Fruit fly (Drosophila melanogaster) whole organism, wandering third instar larva: ENCODE data around the gene Mur29B.

ENCODE experiments used
- Abd-B ChIP-seq: fragments of >200 bp; optimal IDR thresholded peaks from 2 replicates; lab custom pipeline; 2017; ENCODE audit warnings: missing biosample characterization, missing genetic modification characterization
- CG32264 ChIP-seq: fragments of 200-800 bp; sonication (Bioruptor generic); optimal IDR thresholded peaks from 2 replicates; lab custom pipeline; 2016; ENCODE audit warnings: missing biosample characterization, missing genetic modification characterization
- CG9705 ChIP-seq: fragments of 200-800 bp; sonication (Bioruptor generic); optimal IDR thresholded peaks from 2 replicates; lab custom pipeline; 2018; ENCODE audit warnings: missing biosample characterization, mild to moderate bottlenecking, missing genetic modification characterization
- CrebA ChIP-seq: fragments of 200-800 bp; sonication (Bioruptor generic); optimal IDR thresholded peaks from 2 replicates; lab custom pipeline; 2016; ENCODE audit warnings: missing biosample characterization, mild to moderate bottlenecking, missing genetic modification characterization, borderline replicate concordance
- Dfd ChIP-seq: fragments of >200 bp; optimal IDR thresholded peaks from 2 replicates; lab custom pipeline; 2017; ENCODE audit warnings: missing biosample characterization, missing genetic modification characterization
- Dif ChIP-seq: fragments of 200-275, 200-300 bp; sonication (Bioruptor generic); optimal IDR thresholded peaks from 2 replicates; lab custom pipeline; 2018; ENCODE audit warnings: missing biosample characterization, missing genetic modification characterization; ENCODE audit not compliant: partially characterized antibody
- GATAd ChIP-seq: sonication (Bioruptor generic); optimal IDR thresholded peaks from 2 replicates; lab custom pipeline; 2016; ENCODE audit warnings: missing biosample characterization, missing genetic modification characterization
- HLH106 ChIP-seq: fragments of 200-800 bp; optimal IDR thresholded peaks from 3 replicates; lab custom pipeline; 2019; ENCODE audit warnings: missing biosample characterization, mild to moderate bottlenecking, missing genetic modification characterization, moderate library complexity
- Hnf4 ChIP-seq: fragments of 200-800 bp; sonication (Bioruptor generic); optimal IDR thresholded peaks from 2 replicates; lab custom pipeline; 2016; ENCODE audit warnings: missing biosample characterization, mild to moderate bottlenecking, missing genetic modification characterization
- Hr78 ChIP-seq: fragments of >200 bp; optimal IDR thresholded peaks from 2 replicates; lab custom pipeline; 2017; ENCODE audit warnings: missing biosample characterization, missing genetic modification characterization
- Hr83 ChIP-seq: fragments of 200-300 bp; sonication (Bioruptor generic); optimal IDR thresholded peaks from 2 replicates; lab custom pipeline; 2016; ENCODE audit warnings: missing biosample characterization, mild to moderate bottlenecking, missing genetic modification characterization, moderate library complexity; ENCODE audit not compliant: poor library complexity, severe bottlenecking
- Jra ChIP-seq: sonication (Bioruptor generic); optimal IDR thresholded peaks from 2 replicates; lab custom pipeline; 2016; ENCODE audit warnings: missing biosample characterization, missing genetic modification characterization
- Mio ChIP-seq: sonication (Bioruptor generic); optimal IDR thresholded peaks from 2 replicates; lab custom pipeline; 2016; ENCODE audit warnings: missing biosample characterization, missing genetic modification characterization
- Myc ChIP-seq: fragments of >200 bp; optimal IDR thresholded peaks from 2 replicates; lab custom pipeline; 2017
- N ChIP-seq: fragments of >200 bp; optimal IDR thresholded peaks from 2 replicates; lab custom pipeline; 2018; ENCODE audit warnings: missing biosample characterization, missing external identifiers, missing genetic modification characterization
- OdsH ChIP-seq: fragments of 200-800 bp; sonication (Bioruptor generic); optimal IDR thresholded peaks from 2 replicates; lab custom pipeline; 2016; ENCODE audit warnings: missing biosample characterization, mild to moderate bottlenecking, missing genetic modification characterization
- Rel ChIP-seq, 2 experiments: fragments of 200-800 bp; sonication (Bioruptor generic) in 1 of 2; optimal IDR thresholded peaks; 2 replicates in 1 of 2; 3 replicates in 1 of 2; lab custom pipeline; 2016 to 2019; ENCODE audit warnings: mild to moderate bottlenecking in 2 of 2, missing biosample characterization in 2 of 2, missing genetic modification characterization in 2 of 2, moderate library complexity in 1 of 2
- Sp1 ChIP-seq: fragments of 200-800 bp; sonication (Bioruptor generic); optimal IDR thresholded peaks from 3 replicates; lab custom pipeline; 2019; ENCODE audit warnings: missing biosample characterization, mild to moderate bottlenecking, missing genetic modification characterization, moderate library complexity
- Vsx2 ChIP-seq: fragments of 200-300, 225-300 bp; sonication (Bioruptor generic); optimal IDR thresholded peaks from 2 replicates; lab custom pipeline; 2018; ENCODE audit warnings: missing biosample characterization, missing genetic modification characterization; ENCODE audit not compliant: partially characterized antibody
- br ChIP-seq: fragments of 200-800 bp; sonication (Bioruptor generic); optimal IDR thresholded peaks from 2 replicates; lab custom pipeline; 2016; ENCODE audit warnings: missing biosample characterization, missing genetic modification characterization
- brk ChIP-seq: fragments of 200-800 bp; sonication (Bioruptor generic); optimal IDR thresholded peaks from 2 replicates; lab custom pipeline; 2016; ENCODE audit warnings: missing biosample characterization, mild to moderate bottlenecking, missing genetic modification characterization
- dl ChIP-seq, 2 experiments: fragments of 175-275, 200-275 bp in 1 of 2; fragments of 200-275 bp in 1 of 2; sonication (Bioruptor generic); optimal IDR thresholded peaks; lab custom pipeline; 2018; ENCODE audit warnings: mild to moderate bottlenecking in 2 of 2, missing biosample characterization in 2 of 2, missing genetic modification characterization in 2 of 2, moderate library complexity in 2 of 2; ENCODE audit not compliant: partially characterized antibody in 2 of 2, insufficient read depth in 1 of 2
- dmrt93B ChIP-seq: fragments of 200-800 bp; sonication (Bioruptor generic); optimal IDR thresholded peaks from 2 replicates; lab custom pipeline; 2018; ENCODE audit warnings: missing biosample characterization, mild to moderate bottlenecking, missing genetic modification characterization
- dsf ChIP-seq: sonication (Bioruptor generic); optimal IDR thresholded peaks from 2 replicates; lab custom pipeline; 2016; ENCODE audit warnings: missing biosample characterization, missing genetic modification characterization, borderline replicate concordance
- ey ChIP-seq: fragments of 200-800 bp; sonication (Bioruptor generic); optimal IDR thresholded peaks from 2 replicates; lab custom pipeline; 2016; ENCODE audit warnings: missing biosample characterization, missing genetic modification characterization
- foxo ChIP-seq, 2 experiments: fragments of 200-800 bp; sonication (Bioruptor generic); optimal IDR thresholded peaks; 2 replicates in 1 of 2; 3 replicates in 1 of 2; lab custom pipeline; 2016 to 2017; ENCODE audit warnings: missing biosample characterization in 2 of 2, missing genetic modification characterization in 2 of 2
- fru ChIP-seq: fragments of 200-800 bp; sonication (Bioruptor generic); optimal IDR thresholded peaks from 3 replicates; lab custom pipeline; 2016; ENCODE audit warnings: missing biosample characterization, mild to moderate bottlenecking, missing genetic modification characterization
- h ChIP-seq: fragments of 200-800 bp; sonication (Bioruptor generic); optimal IDR thresholded peaks from 3 replicates; lab custom pipeline; 2016; ENCODE audit warnings: missing biosample characterization, mild to moderate bottlenecking, missing genetic modification characterization
- jim ChIP-seq: fragments of 175-275, 200-325 bp; sonication (Bioruptor generic); optimal IDR thresholded peaks from 2 replicates; lab custom pipeline; 2016; ENCODE audit warnings: missing biosample characterization, mild to moderate bottlenecking, missing genetic modification characterization
- lola ChIP-seq: fragments of >200 bp; optimal IDR thresholded peaks from 2 replicates; lab custom pipeline; 2017; ENCODE audit warnings: missing biosample characterization, missing genetic modification characterization
- pan ChIP-seq: fragments of >200 bp; optimal IDR thresholded peaks from 2 replicates; lab custom pipeline; 2017
- psq ChIP-seq: fragments of 200-800 bp; sonication (Bioruptor generic); optimal IDR thresholded peaks from 3 replicates; lab custom pipeline; 2017; ENCODE audit warnings: missing biosample characterization, mild to moderate bottlenecking, missing genetic modification characterization, moderate library complexity
- rgr ChIP-seq: fragments of 200-800 bp; sonication (Bioruptor generic); optimal IDR thresholded peaks from 3 replicates; lab custom pipeline; 2016; ENCODE audit warnings: missing biosample characterization, mild to moderate bottlenecking, missing genetic modification characterization
- sage ChIP-seq: fragments of 200-800 bp; sonication (Bioruptor generic); optimal IDR thresholded peaks from 2 replicates; lab custom pipeline; 2016; ENCODE audit warnings: missing biosample characterization, mild to moderate bottlenecking, missing genetic modification characterization
- sv ChIP-seq: fragments of 200-800 bp; sonication (Bioruptor generic); optimal IDR thresholded peaks from 3 replicates; lab custom pipeline; 2016; ENCODE audit warnings: missing biosample characterization, missing genetic modification characterization
- tai ChIP-seq: sonication (Bioruptor generic); optimal IDR thresholded peaks from 2 replicates; lab custom pipeline; 2016; ENCODE audit warnings: missing biosample characterization, missing genetic modification characterization
- usp ChIP-seq: fragments of >200 bp; optimal IDR thresholded peaks from 2 replicates; lab custom pipeline; 2017; ENCODE audit warnings: missing biosample characterization, missing genetic modification characterization
- woc ChIP-seq: sonication (Bioruptor generic); optimal IDR thresholded peaks from 2 replicates; lab custom pipeline; 2016; ENCODE audit warnings: missing biosample characterization, mild to moderate bottlenecking, missing genetic modification characterization

The Mur29B gene

DNA sequence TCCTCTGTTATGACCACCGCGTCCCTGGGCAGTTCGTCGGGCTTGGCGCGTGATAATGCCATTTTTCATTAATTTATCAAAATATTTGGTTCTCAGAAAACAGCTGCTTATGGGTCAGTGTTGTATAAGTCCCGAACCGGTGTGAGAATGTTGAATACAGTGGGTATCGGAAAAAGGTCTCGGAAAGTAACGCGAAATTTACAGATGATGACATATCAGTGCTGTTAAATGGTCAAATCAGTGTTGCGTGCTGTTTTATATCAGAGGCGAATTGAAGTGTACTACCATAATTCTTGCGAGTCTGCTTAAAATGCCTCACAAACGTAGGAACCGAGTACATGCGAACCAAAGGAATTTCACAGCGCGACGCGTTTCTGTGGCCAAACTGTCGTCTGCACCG lies 30.7 kb downstream of the Mur29B start, which contains the start of the genes CG13392 and Rcd4:
CG13392 (minus strand) TSS at position 162 of the 400 bp plus-strand sequence.
Rcd4 (plus strand) TSS at position 216 of the 400 bp plus-strand sequence.
- TF ChIP-seq jim (GFP tag; lab: Kevin White, UChicago) (peak; percentile 36), rgr (GFP tag; lab: Kevin White, UChicago) (peak; percentile 90), foxo (GFP tag; optimal IDR thresholded peaks at IDR 0.05; lab: Kevin White, UChicago) (peak; percentile 24 to 88), CrebA (GFP tag; lab: Kevin White, UChicago) (no peak), woc (GFP tag; lab: Kevin White, UChicago) (peak; percentile 45), sv (GFP tag; lab: Kevin White, UChicago) (peak; percentile 71), tai (no peak), Sp1 (GFP tag; lab: Kevin White, UChicago) (peak; percentile 64), dmrt93B (GFP tag; lab: Kevin White, UChicago) (peak; percentile 26), OdsH (peak; percentile 74), pan (lab: Kevin White, UChicago) (no peak), Jra (GFP tag; lab: Kevin White, UChicago) (peak; percentile 83), HLH106 (tag; lab: Kevin White, UChicago) (peak; percentile 68), Hnf4 (GFP tag; lab: Kevin White, UChicago) (peak; percentile 92), dsf (GFP tag; lab: Kevin White, UChicago) (peak; percentile 30), CG9705 (peak; percentile 37), brk (peak; percentile 84), Mio (GFP tag; lab: Kevin White, UChicago) (peak; percentile 23), br (peak; percentile 85), Vsx2 (GFP tag; lab: Kevin White, UChicago) (no peak), Dfd (GFP tag; lab: Kevin White, UChicago) (no peak), Hr83 (GFP tag; lab: Kevin White, UChicago) (peak; percentile 94), h (peak; percentile 87), CG32264 (peak; percentile 49), usp (GFP tag; lab: Kevin White, UChicago) (no peak), Myc (peak; percentile 46), ey (GFP tag; lab: Kevin White, UChicago) (peak; percentile 73), Dif (GFP tag; lab: Kevin White, UChicago) (no peak), fru (peak; percentile 90), GATAd (GFP tag; lab: Kevin White, UChicago) (no peak), lola (GFP tag; lab: Kevin White, UChicago) (no peak), Hr78 (no peak), psq (GFP tag; lab: Kevin White, UChicago) (peak; percentile 70), Abd-B (GFP tag; lab: Kevin White, UChicago) (no peak), Rel (GFP tag; optimal IDR thresholded peaks at IDR 0.05; lab: Kevin White, UChicago) (no peak), Rel (tag; optimal IDR thresholded peaks at IDR 0.05; lab: Kevin White, UChicago) (peak; percentile 76), dl (GFP tag; optimal IDR thresholded peaks at IDR 0.05; lab: Kevin White, UChicago; ENCODE audit: insufficient read depth in 1 of 2, partially characterized antibody in 2 of 2) (no peak), N (GFP tag; lab: Kevin White, UChicago) (no peak), sage (peak; percentile 46)

DNA sequence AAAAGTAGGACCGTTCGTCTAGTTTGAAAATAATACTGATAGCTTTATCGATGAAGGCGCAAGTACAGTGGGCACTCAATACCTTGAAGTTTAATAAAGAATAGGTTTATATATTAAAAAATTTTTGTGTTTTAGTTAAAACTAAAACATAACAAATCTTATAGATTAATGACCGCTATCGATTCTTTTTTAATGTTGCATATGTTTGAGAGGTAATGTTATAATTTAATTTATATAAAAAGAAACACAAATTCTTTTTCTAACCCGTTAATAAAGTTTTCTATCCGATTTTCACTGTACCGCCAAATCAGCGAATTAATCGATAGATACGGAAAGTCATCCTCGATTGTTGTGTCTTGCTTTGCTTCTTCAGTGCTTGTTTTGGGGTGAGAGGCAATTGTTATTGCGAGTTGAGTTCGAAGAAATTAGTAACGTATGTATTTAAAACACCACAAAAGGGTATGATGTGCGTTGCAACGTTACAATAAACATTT lies 32.2 kb downstream of the Mur29B start, which contains the start of the genes Dad1 and CG13384:
Dad1 (minus strand) TSS at position 30 of the 494 bp plus-strand sequence.
CG13384 (plus strand) TSS at position 348 of the 494 bp plus-strand sequence.
- TF ChIP-seq Vsx2 (GFP tag; lab: Kevin White, UChicago), result no peak
- TF ChIP-seq CrebA (GFP tag; lab: Kevin White, UChicago), result no peak
- peak; percentile 90 for TF ChIP-seq CG9705
- no peak for TF ChIP-seq Hr78
- TF ChIP-seq rgr (GFP tag; lab: Kevin White, UChicago), result peak; percentile 93
- TF ChIP-seq dmrt93B (GFP tag; lab: Kevin White, UChicago), result peak; percentile 90
- peak; percentile 94 for TF ChIP-seq brk
- TF ChIP-seq sage, result peak; percentile 83
- TF ChIP-seq foxo (GFP tag; optimal IDR thresholded peaks at IDR 0.05; lab: Kevin White, UChicago), result peak in 1 of 2 experiments; percentile 95
- peak; percentile 84 for TF ChIP-seq Jra (GFP tag; lab: Kevin White, UChicago)
- TF ChIP-seq Dfd (GFP tag; lab: Kevin White, UChicago), result no peak
- peak; percentile 82 for TF ChIP-seq br
- peak; percentile 32 for TF ChIP-seq CG32264
- peak; percentile 90 for TF ChIP-seq tai
- peak; percentile 82 for TF ChIP-seq ey (GFP tag; lab: Kevin White, UChicago)
- no peak for TF ChIP-seq jim (GFP tag; lab: Kevin White, UChicago)
- peak; percentile 96 for TF ChIP-seq Sp1 (GFP tag; lab: Kevin White, UChicago)
- TF ChIP-seq dsf (GFP tag; lab: Kevin White, UChicago), result peak; percentile 82
- TF ChIP-seq woc (GFP tag; lab: Kevin White, UChicago), result peak; percentile 92
- peak; percentile 85 for TF ChIP-seq Hnf4 (GFP tag; lab: Kevin White, UChicago)
- TF ChIP-seq h, result peak; percentile 94
- TF ChIP-seq Mio (GFP tag; lab: Kevin White, UChicago), result peak; percentile 42
- no peak for TF ChIP-seq Myc
- peak; percentile 65 for TF ChIP-seq GATAd (GFP tag; lab: Kevin White, UChicago)
- peak; percentile 70 for TF ChIP-seq Rel (GFP tag; optimal IDR thresholded peaks at IDR 0.05; lab: Kevin White, UChicago)
- peak; percentile 85 for TF ChIP-seq Rel (tag; optimal IDR thresholded peaks at IDR 0.05; lab: Kevin White, UChicago)
- peak; percentile 88 for TF ChIP-seq sv (GFP tag; lab: Kevin White, UChicago)
- TF ChIP-seq lola (GFP tag; lab: Kevin White, UChicago), result no peak
- TF ChIP-seq usp (GFP tag; lab: Kevin White, UChicago), result no peak
- peak; percentile 97 for TF ChIP-seq HLH106 (tag; lab: Kevin White, UChicago)
- no peak for TF ChIP-seq pan (lab: Kevin White, UChicago)
- TF ChIP-seq Hr83 (GFP tag; lab: Kevin White, UChicago), result peak; percentile 28
- peak; percentile 92 for TF ChIP-seq fru
- TF ChIP-seq psq (GFP tag; lab: Kevin White, UChicago), result peak; percentile 93
- TF ChIP-seq OdsH, result peak; percentile 94
